Worm (Caenorhabditis elegans) whole organism, mixed stage, embryonic: ENCODE results near the gene C06E4.6.
"Not testable (repeated sequence)": the region's sequence is repeated elsewhere in the genome, so short reads cannot be mapped to it uniquely, and the experiment has no call there.

Experiments used
- M03D4.4 ChIP-seq: sonication (generic microtip); optimal IDR thresholded peaks from 2 replicates; lab custom pipeline; 2017; ENCODE audit warnings: mild to moderate bottlenecking, missing genetic modification characterization, missing compliant biosample characterization
- blmp-1 ChIP-seq: fragments of 150-350 bp; optimal IDR thresholded peaks from 2 replicates; lab custom pipeline; 2014; ENCODE audit warnings: missing biosample characterization, missing genetic modification characterization
- ces-1 ChIP-seq: fragments of 150-350 bp; optimal IDR thresholded peaks from 2 replicates; lab custom pipeline; 2014; ENCODE audit warnings: missing biosample characterization, missing genetic modification reagents, missing genetic modification characterization
- elt-1 ChIP-seq: sonication (generic microtip); optimal IDR thresholded peaks from 2 replicates; lab custom pipeline; 2017; ENCODE audit warnings: missing genetic modification characterization, mild to moderate bottlenecking, missing compliant biosample characterization, antibody characterized with exemption, moderate library complexity, borderline replicate concordance; ENCODE audit not compliant: insufficient read depth
- elt-3 ChIP-seq: fragments of 150-350 bp; optimal IDR thresholded peaks from 2 replicates; lab custom pipeline; 2014; ENCODE audit warnings: missing biosample characterization, missing genetic modification characterization
- lin-13 ChIP-seq: fragments of 150-350 bp; optimal IDR thresholded peaks from 2 replicates; lab custom pipeline; 2014; ENCODE audit warnings: missing biosample characterization, missing genetic modification characterization
- mep-1 ChIP-seq: fragments of 150-350 bp; optimal IDR thresholded peaks from 2 replicates; lab custom pipeline; 2017; ENCODE audit warnings: missing biosample characterization, missing genetic modification reagents, missing genetic modification characterization, inconsistent platforms
- nhr-12 ChIP-seq: fragments of 150-350 bp; optimal IDR thresholded peaks from 2 replicates; lab custom pipeline; 2014; ENCODE audit warnings: missing biosample characterization, missing genetic modification characterization
- nhr-76 ChIP-seq: sonication (generic microtip); optimal IDR thresholded peaks from 2 replicates; lab custom pipeline; 2017; ENCODE audit warnings: missing biosample characterization, missing genetic modification characterization
- snpc-4 ChIP-seq: fragments of 150-350 bp; optimal IDR thresholded peaks from 2 replicates; lab custom pipeline; 2014; ENCODE audit warnings: missing biosample characterization, missing genetic modification characterization
- sptf-1 ChIP-seq: sonication (generic microtip); optimal IDR thresholded peaks from 2 replicates; lab custom pipeline; 2017; ENCODE audit warnings: mild to moderate bottlenecking, missing genetic modification characterization, moderate library complexity, missing compliant biosample characterization
- tbx-8 ChIP-seq: fragments of 200-800 bp; sonication (Bioruptor generic); optimal IDR thresholded peaks from 2 replicates; lab custom pipeline; 2018; ENCODE audit warnings: mild to moderate bottlenecking, missing genetic modification characterization, moderate library complexity, missing compliant biosample characterization
- unc-39 ChIP-seq: fragments of 150-350 bp; optimal IDR thresholded peaks from 2 replicates; lab custom pipeline; 2014; ENCODE audit warnings: missing biosample characterization, missing genetic modification characterization
- unc-62 ChIP-seq: fragments of 150-350 bp; optimal IDR thresholded peaks from 2 replicates; lab custom pipeline; 2014; ENCODE audit warnings: missing biosample characterization, missing genetic modification reagents, missing genetic modification characterization

- TF ChIP-seq ces-1; nhr-76 (tag; lab: Kevin White, UChicago); snpc-4 (tag; lab: Kevin White, UChicago); nhr-12 (tag; lab: Kevin White, UChicago); lin-13 (tag; lab: Kevin White, UChicago); elt-3; tbx-8 (GFP tag; lab: Kevin White, UChicago); unc-39 (tag; lab: Kevin White, UChicago); M03D4.4 (tag; lab: Kevin White, UChicago); elt-1 (tag; lab: Kevin White, UChicago); sptf-1 (tag; lab: Kevin White, UChicago); unc-62 (GFP tag; lab: Kevin White, UChicago); mep-1 (tag; lab: Kevin White, UChicago); blmp-1 (tag; lab: Kevin White, UChicago): not testable (repeated sequence)
These were observed 3.4 kb downstream of the C06E4.6 start, which contains the start of gene C06E4.5 for ce11 chrIV:7254690-7255089.
